Fruit fly (Drosophila melanogaster): ENCODE results near the gene ifc.
A peak's percentile ranks its signal among the peaks of the same experiment; 100 is the strongest.

Gene ifc

DNA sequence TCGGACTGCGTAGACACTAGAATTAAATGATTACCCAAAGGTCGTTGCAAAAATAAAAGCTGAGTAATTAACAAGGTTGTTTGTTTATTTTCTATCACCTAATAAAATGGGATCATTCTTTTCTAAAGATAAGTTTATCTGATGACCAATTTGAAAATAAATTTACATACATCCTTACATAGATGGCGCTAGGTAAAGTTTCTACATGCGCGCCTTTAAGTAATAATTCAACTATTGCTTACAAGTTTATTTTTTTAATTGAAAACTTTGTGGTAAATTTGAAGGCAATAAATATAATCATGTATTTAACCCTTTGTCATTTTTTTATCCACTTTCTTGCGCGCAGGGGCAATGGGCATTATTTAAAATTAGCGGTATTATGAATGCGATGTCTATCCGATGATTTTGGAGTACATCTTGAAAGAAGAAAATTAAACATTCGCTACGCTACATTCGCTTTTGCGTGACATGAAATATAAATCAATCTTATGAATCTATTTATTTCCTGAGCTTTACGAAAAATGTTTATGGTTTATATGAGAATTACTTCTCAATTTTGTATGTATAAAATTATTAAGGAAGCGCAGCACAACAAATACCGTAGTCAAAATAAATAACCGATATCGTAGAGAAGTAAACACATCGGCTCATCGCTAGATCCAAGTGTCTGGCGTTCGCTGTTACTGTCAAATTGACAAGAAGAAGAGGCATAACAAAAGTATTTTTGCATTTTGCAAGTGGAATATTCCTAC, 37.2 kb upstream of the ifc start, which contains the start of gene CG9044 (continued):
- TF ChIP-seq Dad (GFP tag; optimal IDR thresholded peaks at IDR 0.05) (peak; percentile 59), NC2β (GFP tag; optimal IDR thresholded peaks at IDR 0.05) (peak; percentile 36), CG12391 (tag; optimal IDR thresholded peaks at IDR 0.05) (peak; percentile 77), gro (GFP tag; optimal IDR thresholded peaks at IDR 0.05) (peak; percentile 34), CG14710 (tag; optimal IDR thresholded peaks at IDR 0.05) (peak; percentile 81), emc (GFP tag; optimal IDR thresholded peaks at IDR 0.05) (peak; percentile 19), abd-A (tag; optimal IDR thresholded peaks at IDR 0.05) (no peak), sc (optimal IDR thresholded peaks at IDR 0.05) (no peak), sc (GFP tag; optimal IDR thresholded peaks at IDR 0.05) (peak; percentile 1), hbn (GFP tag; IDR thresholded peaks at IDR 0.05; ENCODE audit: partially characterized antibody) (peak; percentile 86), Camta (GFP tag; optimal IDR thresholded peaks at IDR 0.05) (peak; percentile 42), CG11696 (GFP tag; IDR thresholded peaks at IDR 0.05) (no peak), dmrt11E (tag; optimal IDR thresholded peaks at IDR 0.05) (peak; percentile 12), CG5180 (GFP tag; optimal IDR thresholded peaks at IDR 0.05) (no peak), jumu (GFP tag; optimal IDR thresholded peaks at IDR 0.05) (peak; percentile 70), Hey (tag; optimal IDR thresholded peaks at IDR 0.05) (no peak), Sin3A (optimal IDR thresholded peaks at IDR 0.05) (peak; percentile 63), CG9609 (GFP tag; optimal IDR thresholded peaks at IDR 0.05) (peak; percentile 61), grn (GFP tag; optimal IDR thresholded peaks at IDR 0.05) (peak; percentile 70), cato (GFP tag; optimal IDR thresholded peaks at IDR 0.05; ENCODE audit: borderline replicate concordance) (peak; percentile 31), oc (tag; optimal IDR thresholded peaks at IDR 0.05) (no peak), CG7357 (GFP tag; IDR thresholded peaks at IDR 0.05) (0 out of 3 replicates have a peak, but pooled peaks have one; percentile 6), Optix (GFP tag; IDR thresholded peaks at IDR 0.05) (no peak), tup (GFP tag; optimal IDR thresholded peaks at IDR 0.05) (no peak), hkb (optimal IDR thresholded peaks at IDR 0.05) (no peak), hkb (GFP tag; IDR thresholded peaks at IDR 0.05) (no peak), tin (GFP tag; optimal IDR thresholded peaks at IDR 0.05) (peak; percentile 36), shn (GFP tag; optimal IDR thresholded peaks at IDR 0.05) (peak; percentile 57), Xbp1 (GFP tag; optimal IDR thresholded peaks at IDR 0.05) (peak; percentile 71), CG9215 (GFP tag; IDR thresholded peaks at IDR 0.05) (peak; percentile 66), ara (GFP tag; IDR thresholded peaks at IDR 0.05) (no peak), MBD-R2 (GFP tag; IDR thresholded peaks at IDR 0.05) (peak; percentile 75), fd3F (GFP tag; optimal IDR thresholded peaks at IDR 0.05) (peak; percentile 46), Six4 (GFP tag; optimal IDR thresholded peaks at IDR 0.05) (peak; percentile 7), Blimp-1 (GFP tag; optimal IDR thresholded peaks at IDR 0.05) (no peak)

DNA sequence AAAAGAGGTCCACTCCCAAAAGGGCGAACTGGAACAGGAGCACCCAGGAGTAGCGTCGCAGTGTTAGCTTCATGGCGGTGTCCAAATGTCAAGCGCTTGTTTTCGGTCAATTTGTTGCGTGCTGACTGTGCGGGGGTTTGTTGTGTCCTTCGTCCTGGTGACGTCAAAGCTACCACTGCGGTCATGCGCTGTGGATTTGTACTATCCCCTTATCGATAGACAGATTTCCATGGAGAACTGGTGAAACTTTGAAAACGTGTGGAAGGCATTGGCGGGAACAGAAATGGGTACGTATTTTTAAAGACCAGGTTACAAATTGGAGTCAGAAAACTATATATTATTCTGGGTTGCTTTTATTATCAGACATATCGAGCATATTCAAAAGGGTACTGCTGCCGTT, 30.0 kb upstream of the ifc start, which contains the start of gene CG13999:
Gene CG13999 (minus strand): TSS at position 314 of the 400 bp plus-strand sequence.
- TF ChIP-seq tx (GFP tag; optimal IDR thresholded peaks at IDR 0.05): no peak
- no peak for TF ChIP-seq D19A (tag; optimal IDR thresholded peaks at IDR 0.05)
- no peak for TF ChIP-seq Gug (GFP tag; IDR thresholded peaks at IDR 0.05)
- TF ChIP-seq CG8924 (tag; optimal IDR thresholded peaks at IDR 0.05): no peak
- peak; percentile 30 for TF ChIP-seq Dp (GFP tag; optimal IDR thresholded peaks at IDR 0.05)
- peak; percentile 21 for TF ChIP-seq Med (GFP tag)
- TF ChIP-seq CG12769 (tag; optimal IDR thresholded peaks at IDR 0.05): no peak
- no peak for TF ChIP-seq GATAe (GFP tag; conservative IDR thresholded peaks at IDR 0.05)
- TF ChIP-seq CG3407 (GFP tag; optimal IDR thresholded peaks at IDR 0.05): no peak
- TF ChIP-seq pum (GFP tag; optimal IDR thresholded peaks at IDR 0.05): no peak
- TF ChIP-seq CG15601 (tag; optimal IDR thresholded peaks at IDR 0.05): no peak
- no peak for TF ChIP-seq hkb (optimal IDR thresholded peaks at IDR 0.05)
- no peak for TF ChIP-seq hkb (GFP tag; IDR thresholded peaks at IDR 0.05)
- peak; percentile 2 for TF ChIP-seq pzg (GFP tag; optimal IDR thresholded peaks at IDR 0.05)
- TF ChIP-seq fu2 (GFP tag; optimal IDR thresholded peaks at IDR 0.05): no peak
- TF ChIP-seq B-H2 (GFP tag; optimal IDR thresholded peaks at IDR 0.05): no peak
- no peak for TF ChIP-seq CG7372 (GFP tag; IDR thresholded peaks at IDR 0.05)
- TF ChIP-seq CG7839 (tag; optimal IDR thresholded peaks at IDR 0.05): no peak
- no peak for TF ChIP-seq CG14014 (GFP tag; IDR thresholded peaks at IDR 0.05)
- no peak for TF ChIP-seq Dip2 (GFP tag; IDR thresholded peaks at IDR 0.05)

All from whole organism, embryonic.